Fruit fly (Drosophila melanogaster) whole organism, larva: ENCODE measurements around the gene CG33722.
A peak's percentile ranks its signal among the peaks of the same experiment; 100 is the strongest.

Experiments
- noc ChIP-seq: fragments of 200-800 bp; sonication (Bioruptor generic); optimal IDR thresholded peaks from 3 replicates; lab custom pipeline; 2019; ENCODE audit warnings: missing biosample characterization, mild to moderate bottlenecking, missing genetic modification characterization, moderate library complexity

The CG33722 gene

dm6 chr3R:8243720-8244119 lies at the start of gene CG33722, which contains the start of the genes CG9636 and CG18749:
Gene CG33722, plus strand, starts transcription at chr3R:8244055.
Gene CG9636, minus strand, starts transcription at chr3R:8243792.
Gene CG18749, plus strand, starts transcription at chr3R:8244055.
- peak; percentile 74 for TF ChIP-seq noc (tag; lab: Kevin White, UChicago)

- TF ChIP-seq noc (tag; lab: Kevin White, UChicago): no peak
Measured at dm6 chr3R:8195049-8195448, 48.8 kb upstream of the CG33722 start.

dm6 chr3R:8197137-8197536 lies 46.7 kb upstream of the CG33722 start:
- no peak for TF ChIP-seq noc (tag; lab: Kevin White, UChicago)

- TF ChIP-seq noc (tag; lab: Kevin White, UChicago): no peak
Measured at dm6 chr3R:8198320-8198719, 45.5 kb upstream of the CG33722 start.

dm6 chr3R:8203367-8203766 lies 40.5 kb upstream of the CG33722 start:
- no peak for TF ChIP-seq noc (tag; lab: Kevin White, UChicago)

- TF ChIP-seq noc (tag; lab: Kevin White, UChicago): no peak
Measured at dm6 chr3R:8204730-8205129, 39.1 kb upstream of the CG33722 start, which contains the start of gene CheA84a. Gene CheA84a, minus strand, starts transcription at chr3R:8204830.

- TF ChIP-seq noc (tag; lab: Kevin White, UChicago): no peak
Measured at dm6 chr3R:8205292-8205893, 38.5 kb upstream of the CG33722 start.

dm6 chr3R:8206019-8206418 lies 37.8 kb upstream of the CG33722 start:
- no peak for TF ChIP-seq noc (tag; lab: Kevin White, UChicago)

- peak; percentile 85 for TF ChIP-seq noc (tag; lab: Kevin White, UChicago)
Measured at dm6 chr3R:8206628-8207275, 37.1 kb upstream of the CG33722 start.

dm6 chr3R:8207276-8207654 lies 36.6 kb upstream of the CG33722 start:
- no peak for TF ChIP-seq noc (tag; lab: Kevin White, UChicago)

- TF ChIP-seq noc (tag; lab: Kevin White, UChicago): peak; percentile 42
Measured at dm6 chr3R:8208378-8209021, 35.4 kb upstream of the CG33722 start.

dm6 chr3R:8210837-8211488 lies 32.9 kb upstream of the CG33722 start:
- TF ChIP-seq noc (tag; lab: Kevin White, UChicago): no peak

- no peak for TF ChIP-seq noc (tag; lab: Kevin White, UChicago)
Measured at dm6 chr3R:8212594-8212993, 31.3 kb upstream of the CG33722 start.

dm6 chr3R:8215528-8216189 lies 28.2 kb upstream of the CG33722 start:
- TF ChIP-seq noc (tag; lab: Kevin White, UChicago): no peak

dm6 chr3R:8217727-8218126 lies 26.1 kb upstream of the CG33722 start, which contains the start of gene CG7800:
Gene CG7800, plus strand, starts transcription at chr3R:8217957.
- no peak for TF ChIP-seq noc (tag; lab: Kevin White, UChicago)
